Fruit fly (Drosophila melanogaster) whole organism, adult: ENCODE measurements around the gene CG12116.

Experiments used
- CG11617 ChIP-seq: fragments of 200-800 bp; sonication (Bioruptor generic); optimal IDR thresholded peaks from 2 replicates; lab custom pipeline; 2017; ENCODE audit warnings: mild to moderate bottlenecking, missing biosample characterization, missing genetic modification reagents, missing genetic modification characterization
- CG12768 ChIP-seq: fragments of 200-800 bp; sonication (Bioruptor generic); optimal IDR thresholded peaks from 2 replicates; lab custom pipeline; 2017; ENCODE audit warnings: missing biosample characterization, missing genetic modification characterization, mild to moderate bottlenecking, moderate library complexity, missing genetic modification reagents
- CG14711 ChIP-seq: fragments of 200-800 bp; sonication (Bioruptor generic); optimal IDR thresholded peaks from 2 replicates; lab custom pipeline; 2018; ENCODE audit warnings: missing biosample characterization, mild to moderate bottlenecking, missing genetic modification characterization, moderate library complexity
- CG1620 ChIP-seq: fragments of 200-800 bp; sonication (Bioruptor generic); optimal IDR thresholded peaks from 2 replicates; lab custom pipeline; 2016; ENCODE audit warnings: missing biosample characterization, missing genetic modification characterization
- CG33017 ChIP-seq: fragments of 200-800 bp; sonication (Bioruptor generic); optimal IDR thresholded peaks from 2 replicates; lab custom pipeline; 2018; ENCODE audit warnings: missing biosample characterization, mild to moderate bottlenecking, missing genetic modification characterization, moderate library complexity
- CG5204 ChIP-seq: fragments of 200-800 bp; sonication (Bioruptor generic); optimal IDR thresholded peaks from 2 replicates; lab custom pipeline; 2016; ENCODE audit warnings: missing biosample characterization, missing genetic modification characterization
- CG7045 ChIP-seq: fragments of 200-800 bp; sonication (Bioruptor generic); optimal IDR thresholded peaks from 2 replicates; lab custom pipeline; 2017; ENCODE audit warnings: missing biosample characterization, mild to moderate bottlenecking, missing genetic modification characterization
- CG7101 ChIP-seq: fragments of 200-800 bp; sonication (Bioruptor generic); optimal IDR thresholded peaks from 2 replicates; lab custom pipeline; 2018; ENCODE audit warnings: missing biosample characterization, mild to moderate bottlenecking, missing genetic modification characterization, moderate library complexity
- Clk ChIP-seq: fragments of 200-800 bp; sonication (Bioruptor generic); optimal IDR thresholded peaks from 2 replicates; lab custom pipeline; 2017; ENCODE audit warnings: missing biosample characterization, missing genetic modification characterization
- Crg-1 ChIP-seq: fragments of 200-800 bp; sonication (Bioruptor generic); optimal IDR thresholded peaks from 2 replicates; lab custom pipeline; 2016; ENCODE audit warnings: missing biosample characterization, missing genetic modification characterization
- Hr96 ChIP-seq: fragments of 200-800 bp; sonication (Bioruptor generic); optimal IDR thresholded peaks from 2 replicates; lab custom pipeline; 2016; ENCODE audit warnings: missing biosample characterization, missing genetic modification characterization
- Mnt ChIP-seq: fragments of 200-800 bp; sonication (Bioruptor generic); optimal IDR thresholded peaks from 2 replicates; lab custom pipeline; 2016; ENCODE audit warnings: missing biosample characterization, mild to moderate bottlenecking, missing genetic modification characterization
- bab1 ChIP-seq: fragments of 200-800 bp; sonication (Bioruptor generic); optimal IDR thresholded peaks from 3 replicates; lab custom pipeline; 2019; ENCODE audit warnings: missing biosample characterization, mild to moderate bottlenecking, missing genetic modification characterization, moderate library complexity
- cic ChIP-seq: fragments of 200-800 bp; sonication (Bioruptor generic); optimal IDR thresholded peaks from 2 replicates; lab custom pipeline; 2017; ENCODE audit warnings: missing biosample characterization, mild to moderate bottlenecking, missing genetic modification characterization, moderate library complexity
- cnc ChIP-seq, 2 experiments: fragments of >200 bp; optimal IDR thresholded peaks; 2 replicates each; lab custom pipeline; 2017
- kay ChIP-seq: fragments of 200-800 bp; sonication (Bioruptor generic); peaks from one replicate; lab custom pipeline; 2016; ENCODE audit warnings: missing biosample characterization, missing genetic modification characterization, borderline replicate concordance
- ovo ChIP-seq: fragments of 200-800 bp; sonication (Bioruptor generic); optimal IDR thresholded peaks from 2 replicates; lab custom pipeline; 2016; ENCODE audit warnings: missing biosample characterization, missing genetic modification characterization
- pad ChIP-seq: fragments of 200-800 bp; sonication (Bioruptor generic); optimal IDR thresholded peaks from 3 replicates; lab custom pipeline; 2017; ENCODE audit warnings: missing biosample characterization, missing genetic modification characterization, mild to moderate bottlenecking, moderate library complexity, missing genetic modification reagents
- tj ChIP-seq: fragments of 200-800 bp; sonication (Bioruptor generic); optimal IDR thresholded peaks from 3 replicates; lab custom pipeline; 2017; ENCODE audit warnings: missing biosample characterization, mild to moderate bottlenecking, missing genetic modification characterization, moderate library complexity
- toe ChIP-seq: fragments of 200-800 bp; sonication (Bioruptor generic); optimal IDR thresholded peaks from 2 replicates; lab custom pipeline; 2016; ENCODE audit warnings: missing biosample characterization, missing genetic modification characterization

Gene CG12116

dm6 chrX:8464378-8465036 is 4.3 kb downstream of the CG12116 start, which contains the start of gene Sptr:
TSS of gene Sptr (minus strand) at chrX:8464438.
- TF ChIP-seq Crg-1 (GFP tag; lab: Kevin White, UChicago) (peak; percentile 99), CG11617 (GFP tag; lab: Kevin White, UChicago) (peak; percentile 100), CG7045 (GFP tag; lab: Kevin White, UChicago) (peak; percentile 91), CG1620 (GFP tag; lab: Kevin White, UChicago) (peak; percentile 100), Mnt (GFP tag; lab: Kevin White, UChicago) (peak; percentile 92), CG12768 (peak; percentile 92), CG7101 (tag; lab: Kevin White, UChicago) (peak; percentile 99), CG5204 (peak; percentile 87), pad (GFP tag; lab: Kevin White, UChicago) (peak; percentile 92), cnc (optimal IDR thresholded peaks at IDR 0.05; lab: Kevin White, UChicago) (no peak), ovo (GFP tag; lab: Kevin White, UChicago) (peak; percentile 99), Clk (peak; percentile 72), bab1 (GFP tag; lab: Kevin White, UChicago) (peak; percentile 100), CG33017 (tag; lab: Kevin White, UChicago) (peak; percentile 94), Hr96 (peak; percentile 96), cic (peak; percentile 82), toe (GFP tag; lab: Kevin White, UChicago) (peak; percentile 90), kay (GFP tag; lab: Kevin White, UChicago) (peak; percentile 97), CG14711 (peak; percentile 97), tj (GFP tag; lab: Kevin White, UChicago) (peak; percentile 92)

- no peak for TF ChIP-seq CG11617 (GFP tag; lab: Kevin White, UChicago)
- TF ChIP-seq Hr96, result no peak
- TF ChIP-seq bab1 (GFP tag; lab: Kevin White, UChicago), result peak; percentile 67
Observed at dm6 chrX:8461147-8461546, 7.7 kb downstream of the CG12116 start, which contains the start of gene Es2. TSS of gene Es2 (plus strand) at chrX:8461479.

- TF ChIP-seq Mnt (GFP tag; lab: Kevin White, UChicago), result peak; percentile 6
- peak; percentile 2 for TF ChIP-seq Crg-1 (GFP tag; lab: Kevin White, UChicago)
- no peak for TF ChIP-seq Clk
- TF ChIP-seq cic, result peak; percentile 2
Observed at dm6 chrX:8460686-8461085, 8.1 kb downstream of the CG12116 start, which contains the start of gene CG15347. TSS of gene CG15347 (minus strand) at chrX:8460898.

dm6 chrX:8460232-8460631 is 8.6 kb downstream of the CG12116 start:
- TF ChIP-seq CG14711 (no peak), Crg-1 (GFP tag; lab: Kevin White, UChicago) (no peak), pad (GFP tag; lab: Kevin White, UChicago) (no peak), kay (GFP tag; lab: Kevin White, UChicago) (peak; percentile 34), cic (no peak)

dm6 chrX:8459452-8460040 is 9.3 kb downstream of the CG12116 start:
- TF ChIP-seq toe (GFP tag; lab: Kevin White, UChicago) (no peak), Clk (no peak), CG7101 (tag; lab: Kevin White, UChicago) (no peak), kay (GFP tag; lab: Kevin White, UChicago) (no peak), cnc (optimal IDR thresholded peaks at IDR 0.05; lab: Kevin White, UChicago) (no peak), Mnt (GFP tag; lab: Kevin White, UChicago) (no peak), CG14711 (no peak), bab1 (GFP tag; lab: Kevin White, UChicago) (no peak), pad (GFP tag; lab: Kevin White, UChicago) (no peak), CG11617 (GFP tag; lab: Kevin White, UChicago) (no peak), Hr96 (no peak), CG7045 (GFP tag; lab: Kevin White, UChicago) (no peak), ovo (GFP tag; lab: Kevin White, UChicago) (no peak), CG12768 (no peak), CG1620 (GFP tag; lab: Kevin White, UChicago) (no peak), cic (no peak), CG5204 (no peak), tj (GFP tag; lab: Kevin White, UChicago) (no peak), Crg-1 (GFP tag; lab: Kevin White, UChicago) (no peak)

- TF ChIP-seq tj (GFP tag; lab: Kevin White, UChicago) (no peak), ovo (GFP tag; lab: Kevin White, UChicago) (no peak)
Observed at dm6 chrX:8457532-8457931, 11.3 kb downstream of the CG12116 start, which contains the start of gene CG32713. TSS of gene CG32713 (minus strand) at chrX:8457632.

- TF ChIP-seq pad (GFP tag; lab: Kevin White, UChicago) (peak; percentile 15), CG11617 (GFP tag; lab: Kevin White, UChicago) (no peak), CG14711 (peak; percentile 49), CG7101 (tag; lab: Kevin White, UChicago) (peak; percentile 52), CG33017 (tag; lab: Kevin White, UChicago) (no peak), ovo (GFP tag; lab: Kevin White, UChicago) (no peak), CG1620 (GFP tag; lab: Kevin White, UChicago) (peak; percentile 55), bab1 (GFP tag; lab: Kevin White, UChicago) (peak; percentile 82), cnc (optimal IDR thresholded peaks at IDR 0.05; lab: Kevin White, UChicago) (no peak)
Observed at dm6 chrX:8455019-8455555, 13.7 kb downstream of the CG12116 start, which contains the start of gene org-1. TSS of gene org-1 (minus strand) at chrX:8455069.
